Worm (Caenorhabditis elegans) whole organism, L4/young adult: Measurements from ENCODE around the gene Y12A6A.1.

Experiments
- W03F9.2 ChIP-seq: fragments of 150-350 bp; optimal IDR thresholded peaks from 2 replicates; lab custom pipeline; 2014; ENCODE audit warnings: missing biosample characterization, missing genetic modification characterization
- dao-5 ChIP-seq: sonication (generic microtip); optimal IDR thresholded peaks from 2 replicates; lab custom pipeline; 2016; ENCODE audit warnings: missing genotype, missing genetic modification characterization, moderate library complexity, missing compliant biosample characterization

ce11 chrX:13646798-13647197 is 25.3 kb upstream of the Y12A6A.1 start, which contains the start of gene acr-9:
- TF ChIP-seq W03F9.2 (tag; lab: Kevin White, UChicago) (no peak), dao-5 (tag; lab: Kevin White, UChicago) (no peak)
